Fruit fly (Drosophila melanogaster): Measurements from ENCODE around the gene CG11714.

The CG11714 gene

DNA sequence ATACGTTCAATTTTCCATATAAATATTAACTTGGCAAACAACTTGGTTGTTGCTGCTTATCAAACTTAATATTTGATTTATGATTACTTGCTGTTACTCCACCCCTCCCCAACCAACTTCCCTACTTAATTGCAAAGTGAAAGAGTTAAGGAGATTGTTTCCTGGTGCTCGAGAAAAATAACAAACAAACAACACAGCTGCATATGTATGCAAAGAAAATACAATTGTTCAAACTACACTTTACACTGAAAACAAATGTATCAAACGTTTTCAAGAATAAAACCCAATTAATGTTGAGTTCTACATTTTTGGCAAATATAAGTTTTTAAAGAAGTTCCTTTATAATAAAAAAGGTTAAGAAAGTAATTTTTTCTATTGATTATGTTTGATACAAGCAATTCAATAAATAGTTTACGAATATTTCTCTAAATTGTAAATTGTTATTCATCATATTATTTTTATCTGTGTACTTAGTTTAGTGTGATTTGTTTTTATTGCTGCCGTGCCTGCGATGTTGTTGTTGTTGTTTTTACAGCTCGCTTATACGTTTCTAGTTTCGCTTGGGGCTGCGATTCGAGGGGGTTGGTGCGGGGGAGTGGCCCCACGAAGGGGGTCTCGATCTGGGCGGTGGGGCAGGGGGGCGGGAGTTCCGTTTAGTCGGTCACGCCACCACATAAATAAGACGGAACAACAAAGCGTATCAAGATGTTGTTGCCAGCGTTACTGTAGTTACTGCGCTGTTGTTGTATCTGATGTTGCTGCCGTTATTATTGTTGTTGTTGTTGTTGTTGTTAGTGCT lies 33.3 kb upstream of the CG11714 start (continued):
- TF ChIP-seq Six4 (GFP tag; optimal IDR thresholded peaks at IDR 0.05) (peak; percentile 65), HLH3B (GFP tag; IDR thresholded peaks at IDR 0.05) (peak; percentile 38; the same call in 1 of the 2 replicates), Chrac-16 (GFP tag; optimal IDR thresholded peaks at IDR 0.05) (peak; percentile 39), CG12659 (GFP tag; optimal IDR thresholded peaks at IDR 0.05) (peak; percentile 71), gro (GFP tag; optimal IDR thresholded peaks at IDR 0.05) (peak; percentile 46), rib (GFP tag; IDR thresholded peaks at IDR 0.05) (peak; percentile 55; the same call in 1 of the 2 replicates), CG6765 (GFP tag; optimal IDR thresholded peaks at IDR 0.05) (peak; percentile 59), CG14965 (GFP tag; optimal IDR thresholded peaks at IDR 0.05; ENCODE audit: borderline replicate concordance) (no peak), zen (tag; optimal IDR thresholded peaks at IDR 0.05) (peak; percentile 57), Antp (GFP tag; optimal IDR thresholded peaks at IDR 0.05) (no peak), CG16815 (GFP tag; optimal IDR thresholded peaks at IDR 0.05) (peak; percentile 56), nmo (GFP tag; optimal IDR thresholded peaks at IDR 0.05) (peak; percentile 85), CG9932 (GFP tag; IDR thresholded peaks at IDR 0.05) (peak; percentile 57), dmrt11E (tag; optimal IDR thresholded peaks at IDR 0.05) (peak; percentile 82), trh (GFP tag; optimal IDR thresholded peaks at IDR 0.05) (peak; percentile 46), CG34422 (GFP tag; IDR thresholded peaks at IDR 0.05) (no peak), Camta (GFP tag; optimal IDR thresholded peaks at IDR 0.05) (peak; percentile 70), NfI (GFP tag; optimal IDR thresholded peaks at IDR 0.05) (peak; percentile 39), hbn (GFP tag; IDR thresholded peaks at IDR 0.05; ENCODE audit: partially characterized antibody) (peak; percentile 25; the same call in 1 of the 2 replicates), CG8290 (GFP tag; optimal IDR thresholded peaks at IDR 0.05) (no peak), CG8290 (tag; optimal IDR thresholded peaks at IDR 0.05) (peak in 1 of 2 experiments; percentile 66), oc (tag; optimal IDR thresholded peaks at IDR 0.05) (peak; percentile 51), CG12071 (GFP tag; optimal IDR thresholded peaks at IDR 0.05) (peak; percentile 18), Drgx (GFP tag; IDR thresholded peaks at IDR 0.05) (peak; percentile 52; the same call in 1 of the 2 replicates), nerfin-1 (tag; optimal IDR thresholded peaks at IDR 0.05) (peak; percentile 77), gcm (GFP tag; optimal IDR thresholded peaks at IDR 0.05) (peak; percentile 53), Fer3 (tag; optimal IDR thresholded peaks at IDR 0.05) (peak; percentile 80), ssp (GFP tag; IDR thresholded peaks at IDR 0.05) (peak; percentile 53; the same call in 1 of the 2 replicates), Hand (GFP tag; optimal IDR thresholded peaks at IDR 0.05) (peak; percentile 46), sens-2 (GFP tag; IDR thresholded peaks at IDR 0.05) (no peak), unc-4 (GFP tag; IDR thresholded peaks at IDR 0.05; ENCODE audit: partially characterized antibody) (no peak), CG17359 (tag; optimal IDR thresholded peaks at IDR 0.05) (peak; percentile 82), CG8089 (GFP tag; optimal IDR thresholded peaks at IDR 0.05) (peak; percentile 42), CG13424 (tag; optimal IDR thresholded peaks at IDR 0.05) (peak; percentile 84), CG11504 (tag; optimal IDR thresholded peaks at IDR 0.05) (peak; percentile 85), toy (GFP tag; IDR thresholded peaks at IDR 0.05) (no peak), Nf-YC (tag; optimal IDR thresholded peaks at IDR 0.05) (peak; percentile 50), CG4282 (GFP tag; optimal IDR thresholded peaks at IDR 0.05) (no peak), shn (GFP tag; optimal IDR thresholded peaks at IDR 0.05) (peak; percentile 10), CG12299 (tag; optimal IDR thresholded peaks at IDR 0.05) (peak; percentile 45), fru (optimal IDR thresholded peaks at IDR 0.05) (no peak), Dek (tag; optimal IDR thresholded peaks at IDR 0.05) (peak; percentile 64), aop (GFP tag; IDR thresholded peaks at IDR 0.05) (0 out of 2 replicates have a peak, but pooled peaks have one; percentile 42), caup (GFP tag; optimal IDR thresholded peaks at IDR 0.05; ENCODE audit: severe bottlenecking) (peak; percentile 54), fu2 (GFP tag; optimal IDR thresholded peaks at IDR 0.05) (peak; percentile 5), CG18764 (GFP tag; optimal IDR thresholded peaks at IDR 0.05) (peak; percentile 59), maf-S (GFP tag; optimal IDR thresholded peaks at IDR 0.05) (peak; percentile 39), Blimp-1 (GFP tag; optimal IDR thresholded peaks at IDR 0.05) (peak; percentile 89), CG11085 (GFP tag; IDR thresholded peaks at IDR 0.05) (no peak)
